Worm (Caenorhabditis elegans) whole organism, mixed stage, embryonic: ENCODE data around the gene F23H12.7.
A peak's percentile ranks its signal among the peaks of the same experiment; 100 is the strongest.

Experiments used
- M03D4.4 ChIP-seq: sonication (generic microtip); optimal IDR thresholded peaks from 2 replicates; lab custom pipeline; 2017; ENCODE audit warnings: mild to moderate bottlenecking, missing genetic modification characterization, missing compliant biosample characterization
- bed-3 ChIP-seq: fragments of 200-800 bp; sonication (Bioruptor generic); optimal IDR thresholded peaks from 3 replicates; lab custom pipeline; 2018; ENCODE audit warnings: mild to moderate bottlenecking, missing genetic modification characterization, moderate library complexity, missing compliant biosample characterization
- blmp-1 ChIP-seq: fragments of 150-350 bp; optimal IDR thresholded peaks from 2 replicates; lab custom pipeline; 2014; ENCODE audit warnings: missing biosample characterization, missing genetic modification characterization
- ceh-39 ChIP-seq: fragments of 150-350 bp; optimal IDR thresholded peaks from 2 replicates; lab custom pipeline; 2014; ENCODE audit warnings: missing biosample characterization, missing genetic modification characterization
- ceh-43 ChIP-seq: fragments of 200-800 bp; sonication (Bioruptor generic); optimal IDR thresholded peaks from 2 replicates; lab custom pipeline; 2018; ENCODE audit warnings: mild to moderate bottlenecking, missing genetic modification characterization, moderate library complexity, missing compliant biosample characterization
- ceh-83 ChIP-seq: fragments of 200-800 bp; sonication (Bioruptor generic); optimal IDR thresholded peaks from 2 replicates; lab custom pipeline; 2018; ENCODE audit warnings: mild to moderate bottlenecking, missing genetic modification characterization, missing compliant biosample characterization
- ces-1 ChIP-seq: fragments of 150-350 bp; optimal IDR thresholded peaks from 2 replicates; lab custom pipeline; 2014; ENCODE audit warnings: missing biosample characterization, missing genetic modification reagents, missing genetic modification characterization
- cnd-1 ChIP-seq: fragments of 200-800 bp; sonication (Bioruptor generic); optimal IDR thresholded peaks from 2 replicates; lab custom pipeline; 2018; ENCODE audit warnings: mild to moderate bottlenecking, missing genetic modification characterization, missing compliant biosample characterization
- elt-1 ChIP-seq: sonication (generic microtip); optimal IDR thresholded peaks from 2 replicates; lab custom pipeline; 2017; ENCODE audit warnings: missing genetic modification characterization, mild to moderate bottlenecking, missing compliant biosample characterization, antibody characterized with exemption, moderate library complexity, borderline replicate concordance; ENCODE audit not compliant: insufficient read depth
- elt-3 ChIP-seq: fragments of 150-350 bp; optimal IDR thresholded peaks from 2 replicates; lab custom pipeline; 2014; ENCODE audit warnings: missing biosample characterization, missing genetic modification characterization
- flh-1 ChIP-seq: fragments of 200-800 bp; sonication (Bioruptor generic); optimal IDR thresholded peaks from 2 replicates; lab custom pipeline; 2018; ENCODE audit warnings: mild to moderate bottlenecking, missing genetic modification characterization, moderate library complexity, missing compliant biosample characterization
- ham-2 ChIP-seq: fragments of 200-800 bp; sonication (Bioruptor generic); optimal IDR thresholded peaks from 2 replicates; lab custom pipeline; 2018; ENCODE audit warnings: mild to moderate bottlenecking, missing genetic modification characterization, missing compliant biosample characterization
- hlh-1 ChIP-seq: fragments of 150-350 bp; optimal IDR thresholded peaks from 2 replicates; lab custom pipeline; 2014; ENCODE audit warnings: missing biosample characterization, missing genetic modification reagents, missing genetic modification characterization
- lin-13 ChIP-seq: fragments of 150-350 bp; optimal IDR thresholded peaks from 2 replicates; lab custom pipeline; 2014; ENCODE audit warnings: missing biosample characterization, missing genetic modification characterization
- lin-32 ChIP-seq: fragments of 200-800 bp; sonication (Bioruptor generic); optimal IDR thresholded peaks from 2 replicates; lab custom pipeline; 2018; ENCODE audit warnings: mild to moderate bottlenecking, missing genetic modification characterization, missing compliant biosample characterization
- mab-5 ChIP-seq: fragments of 150-350 bp; optimal IDR thresholded peaks from 2 replicates; lab custom pipeline; 2014; ENCODE audit warnings: missing biosample characterization, missing genetic modification characterization
- mls-2 ChIP-seq: sonication (generic microtip); optimal IDR thresholded peaks from 2 replicates; lab custom pipeline; 2016; ENCODE audit warnings: mild to moderate bottlenecking, missing genetic modification characterization, moderate library complexity, missing compliant biosample characterization
- nhr-12 ChIP-seq: fragments of 150-350 bp; optimal IDR thresholded peaks from 2 replicates; lab custom pipeline; 2014; ENCODE audit warnings: missing biosample characterization, missing genetic modification characterization
- nhr-28 ChIP-seq: fragments of 150-350 bp; optimal IDR thresholded peaks from 2 replicates; lab custom pipeline; 2014; ENCODE audit warnings: missing biosample characterization, missing genetic modification characterization
- nhr-76 ChIP-seq: sonication (generic microtip); optimal IDR thresholded peaks from 2 replicates; lab custom pipeline; 2017; ENCODE audit warnings: missing biosample characterization, missing genetic modification characterization
- pha-4 ChIP-seq: fragments of 150-350 bp; optimal IDR thresholded peaks from 2 replicates; lab custom pipeline; 2018; ENCODE audit warnings: missing biosample characterization, missing genetic modification reagents, missing genetic modification characterization
- sem-2 ChIP-seq: fragments of 200-800 bp; sonication (Bioruptor generic); optimal IDR thresholded peaks from 2 replicates; lab custom pipeline; 2018; ENCODE audit warnings: mild to moderate bottlenecking, missing genetic modification characterization, missing compliant biosample characterization
- snpc-4 ChIP-seq: fragments of 150-350 bp; optimal IDR thresholded peaks from 2 replicates; lab custom pipeline; 2014; ENCODE audit warnings: missing biosample characterization, missing genetic modification characterization
- sptf-1 ChIP-seq: sonication (generic microtip); optimal IDR thresholded peaks from 2 replicates; lab custom pipeline; 2017; ENCODE audit warnings: mild to moderate bottlenecking, missing genetic modification characterization, moderate library complexity, missing compliant biosample characterization
- tbx-8 ChIP-seq: fragments of 200-800 bp; sonication (Bioruptor generic); optimal IDR thresholded peaks from 2 replicates; lab custom pipeline; 2018; ENCODE audit warnings: mild to moderate bottlenecking, missing genetic modification characterization, moderate library complexity, missing compliant biosample characterization
- unc-120 ChIP-seq: sonication (generic microtip); optimal IDR thresholded peaks from 2 replicates; lab custom pipeline; 2017; ENCODE audit warnings: missing genetic modification characterization, missing compliant biosample characterization; ENCODE audit not compliant: poor library complexity, severe bottlenecking
- unc-39 ChIP-seq: fragments of 150-350 bp; optimal IDR thresholded peaks from 2 replicates; lab custom pipeline; 2014; ENCODE audit warnings: missing biosample characterization, missing genetic modification characterization
- unc-62 ChIP-seq: fragments of 150-350 bp; optimal IDR thresholded peaks from 2 replicates; lab custom pipeline; 2014; ENCODE audit warnings: missing biosample characterization, missing genetic modification reagents, missing genetic modification characterization
- zip-8 ChIP-seq: fragments of 150-350 bp; optimal IDR thresholded peaks from 2 replicates; lab custom pipeline; 2014; ENCODE audit warnings: missing biosample characterization, missing genetic modification characterization
- ztf-11 ChIP-seq: fragments of 150-350 bp; optimal IDR thresholded peaks from 2 replicates; lab custom pipeline; 2014; ENCODE audit warnings: missing biosample characterization, missing genetic modification characterization

Gene F23H12.7

ce11 chrV:12351842-12352241 lies 19.6 kb upstream of the F23H12.7 start:
- TF ChIP-seq elt-1 (tag; lab: Kevin White, UChicago) (peak; percentile 68), snpc-4 (tag; lab: Kevin White, UChicago) (no peak)
- TF ChIP-seq, all 35 proteins: peak for 1

- TF ChIP-seq lin-13 (tag; lab: Kevin White, UChicago), result no peak
- TF ChIP-seq tbx-8 (GFP tag; lab: Kevin White, UChicago), result no peak
- no peak for TF ChIP-seq unc-62 (GFP tag; lab: Kevin White, UChicago)
- TF ChIP-seq flh-1, result no peak
- no peak for TF ChIP-seq blmp-1
- TF ChIP-seq ces-1 (GFP tag; lab: Kevin White, UChicago), result no peak
- TF ChIP-seq nhr-28 (tag; lab: Kevin White, UChicago), result no peak
- no peak for TF ChIP-seq nhr-76 (tag; lab: Kevin White, UChicago)
- no peak for TF ChIP-seq M03D4.4
Observed at ce11 chrV:12352445-12352844, 19.0 kb upstream of the F23H12.7 start, which contains the start of gene sqt-3. TSS of gene sqt-3 (plus strand) at chrV:12352745.

ce11 chrV:12352881-12353280 lies 18.6 kb upstream of the F23H12.7 start:
- TF ChIP-seq ham-2 (GFP tag; lab: Kevin White, UChicago) (peak; percentile 52), elt-3 (tag; lab: Kevin White, UChicago) (no peak), ceh-83 (peak; percentile 66)

- TF ChIP-seq ces-1 (GFP tag; lab: Kevin White, UChicago), result no peak
- peak; percentile 44 for TF ChIP-seq mls-2 (tag; lab: Kevin White, UChicago)
Observed at ce11 chrV:12353505-12353904, 18.0 kb upstream of the F23H12.7 start.

- TF ChIP-seq blmp-1 (peak; percentile 8), hlh-1 (tag; lab: Kevin White, UChicago) (no peak), M03D4.4 (peak; percentile 39), flh-1 (no peak), pha-4 (tag; lab: Kevin White, UChicago) (no peak), ceh-43 (no peak), mab-5 (tag; lab: Kevin White, UChicago) (no peak), elt-1 (tag; lab: Kevin White, UChicago) (peak; percentile 87), ceh-39 (tag; lab: Kevin White, UChicago) (no peak), unc-39 (tag; lab: Kevin White, UChicago) (no peak), sem-2 (GFP tag; lab: Kevin White, UChicago) (no peak), nhr-76 (tag; lab: Kevin White, UChicago) (no peak), bed-3 (GFP tag; lab: Kevin White, UChicago) (no peak), nhr-28 (tag; lab: Kevin White, UChicago) (no peak), ces-1 (GFP tag; lab: Kevin White, UChicago) (no peak), ceh-83 (no peak), cnd-1 (tag; lab: Kevin White, UChicago) (no peak), mls-2 (tag; lab: Kevin White, UChicago) (no peak), sptf-1 (tag; lab: Kevin White, UChicago) (no peak), snpc-4 (tag; lab: Kevin White, UChicago) (no peak), zip-8 (tag; lab: Kevin White, UChicago) (no peak), ham-2 (GFP tag; lab: Kevin White, UChicago) (peak; percentile 16), unc-62 (GFP tag; lab: Kevin White, UChicago) (peak; percentile 50), lin-13 (tag; lab: Kevin White, UChicago) (no peak), lin-32 (GFP tag; lab: Kevin White, UChicago) (no peak), tbx-8 (GFP tag; lab: Kevin White, UChicago) (peak; percentile 6), ztf-11 (no peak), unc-120 (tag; lab: Kevin White, UChicago) (no peak), nhr-12 (no peak)
Observed at ce11 chrV:12354193-12354830, 17.2 kb upstream of the F23H12.7 start.
